Fruit fly (Drosophila melanogaster): ENCODE results near the gene OS9.

OS9 gene

dm6 chr2L:19951543-19952163 is 14.7 kb downstream of the OS9 start:
- TF ChIP-seq CG8478 (optimal IDR thresholded peaks at IDR 0.05) (no peak), CTCF (optimal IDR thresholded peaks at IDR 0.05) (no peak)

dm6 chr2L:19949600-19949999 is 16.7 kb downstream of the OS9 start:
- TF ChIP-seq CG8478 (optimal IDR thresholded peaks at IDR 0.05) (no peak), CTCF (optimal IDR thresholded peaks at IDR 0.05) (no peak)

- no peak for TF ChIP-seq CTCF (optimal IDR thresholded peaks at IDR 0.05)
- TF ChIP-seq CG8478 (optimal IDR thresholded peaks at IDR 0.05) = no peak
Measured at dm6 chr2L:19947992-19948524, 18.3 kb downstream of the OS9 start.

dm6 chr2L:19944309-19945172 is 21.8 kb downstream of the OS9 start:
- TF ChIP-seq CTCF (optimal IDR thresholded peaks at IDR 0.05) = no peak
- TF ChIP-seq CG8478 (optimal IDR thresholded peaks at IDR 0.05) = no peak

dm6 chr2L:19943112-19943511 is 23.2 kb downstream of the OS9 start:
- TF ChIP-seq CTCF (optimal IDR thresholded peaks at IDR 0.05) (peak in 1 of 2 experiments; percentile 2), CG8478 (optimal IDR thresholded peaks at IDR 0.05) (no peak)

- TF ChIP-seq CTCF (optimal IDR thresholded peaks at IDR 0.05) (no peak), CG8478 (optimal IDR thresholded peaks at IDR 0.05) (no peak)
Measured at dm6 chr2L:19942510-19942909, 23.8 kb downstream of the OS9 start.

dm6 chr2L:19941352-19941851 is 24.9 kb downstream of the OS9 start:
- TF ChIP-seq CTCF (optimal IDR thresholded peaks at IDR 0.05) (no peak), CG8478 (optimal IDR thresholded peaks at IDR 0.05) (no peak)

- TF ChIP-seq CTCF (optimal IDR thresholded peaks at IDR 0.05) (no peak), CG8478 (optimal IDR thresholded peaks at IDR 0.05) (no peak)
Measured at dm6 chr2L:19940036-19940435, 26.3 kb downstream of the OS9 start.

dm6 chr2L:19937804-19938461 is 28.4 kb downstream of the OS9 start:
- no peak for TF ChIP-seq CG8478 (optimal IDR thresholded peaks at IDR 0.05)
- TF ChIP-seq CTCF (optimal IDR thresholded peaks at IDR 0.05) = no peak

- TF ChIP-seq CG8478 (optimal IDR thresholded peaks at IDR 0.05) (no peak), CTCF (optimal IDR thresholded peaks at IDR 0.05) (no peak)
Measured at dm6 chr2L:19935085-19935846, 31.0 kb downstream of the OS9 start.

dm6 chr2L:19932523-19932922 is 33.8 kb downstream of the OS9 start:
- TF ChIP-seq CG8478 (optimal IDR thresholded peaks at IDR 0.05) (no peak), CTCF (optimal IDR thresholded peaks at IDR 0.05) (no peak)

- TF ChIP-seq CG8478 (optimal IDR thresholded peaks at IDR 0.05) (no peak), CTCF (optimal IDR thresholded peaks at IDR 0.05) (no peak)
Measured at dm6 chr2L:19930102-19930501, 36.2 kb downstream of the OS9 start.

- TF ChIP-seq CG8478 (optimal IDR thresholded peaks at IDR 0.05) (no peak), CTCF (optimal IDR thresholded peaks at IDR 0.05) (no peak)
Measured at dm6 chr2L:19923786-19924185, 42.5 kb downstream of the OS9 start.

dm6 chr2L:19917860-19918259 is 48.5 kb downstream of the OS9 start:
- no peak for TF ChIP-seq CTCF (optimal IDR thresholded peaks at IDR 0.05)
- no peak for TF ChIP-seq CG8478 (optimal IDR thresholded peaks at IDR 0.05)

dm6 chr2L:19916982-19917381 is 49.3 kb downstream of the OS9 start:
- TF ChIP-seq CTCF (optimal IDR thresholded peaks at IDR 0.05) = no peak
- TF ChIP-seq CG8478 (optimal IDR thresholded peaks at IDR 0.05) = no peak
